Worm (Caenorhabditis elegans) whole organism, young adult: ENCODE results near the gene atx-3.
"Not testable (repeated sequence)": the region's sequence is repeated elsewhere in the genome, so short reads cannot be mapped to it uniquely, and the experiment has no call there.

Experiments used
- B0261.1 ChIP-seq: sonication (generic microtip); optimal IDR thresholded peaks from 2 replicates; lab custom pipeline; 2016; ENCODE audit warnings: mild to moderate bottlenecking, missing genetic modification characterization, moderate library complexity, missing compliant biosample characterization
- F22D6.2 ChIP-seq: sonication (generic microtip); optimal IDR thresholded peaks from 2 replicates; lab custom pipeline; 2016; ENCODE audit warnings: mild to moderate bottlenecking, missing genetic modification characterization, missing compliant biosample characterization
- F33H1.4 ChIP-seq: fragments of 200-800 bp; sonication (Bioruptor generic); IDR thresholded peaks from 2 replicates; pipeline ENCODE4 v1.3.6; 2022; ENCODE audit warnings: missing genetic modification reagents, missing genetic modification characterization, missing compliant biosample characterization
- F37B4.10 ChIP-seq: fragments of 200-800 bp; sonication (Bioruptor generic); IDR thresholded peaks from 2 replicates; pipeline ENCODE4 v1.3.6; 2022; ENCODE audit warnings: missing genetic modification characterization, missing compliant biosample characterization
- K11D2.4 ChIP-seq: fragments of 200-800 bp; sonication (Bioruptor generic); IDR thresholded peaks from 2 replicates; pipeline ENCODE4 v1.3.6; 2022; ENCODE audit warnings: missing genetic modification reagents, missing genetic modification characterization, missing compliant biosample characterization
- Y53G8AR.9 ChIP-seq: fragments of 200-800 bp; sonication (Bioruptor generic); conservative IDR thresholded peaks from 2 replicates; pipeline ENCODE4 v1.3.6; 2022; ENCODE audit warnings: missing genetic modification reagents, missing genetic modification characterization, missing compliant biosample characterization
- Y79H2A.3 ChIP-seq: fragments of 200-800 bp; sonication (Bioruptor generic); conservative IDR thresholded peaks from 2 replicates; pipeline ENCODE4 v1.3.6; 2022; ENCODE audit warnings: missing genetic modification reagents, missing genetic modification characterization, missing compliant biosample characterization
- ZK185.1 ChIP-seq: sonication (generic microtip); optimal IDR thresholded peaks from 2 replicates; lab custom pipeline; 2016; ENCODE audit warnings: mild to moderate bottlenecking, missing genetic modification characterization, missing compliant biosample characterization; ENCODE audit not compliant: poor library complexity, severe bottlenecking
- akir-1 ChIP-seq: fragments of 200-800 bp; sonication (Bioruptor generic); optimal IDR thresholded peaks from 2 replicates; lab custom pipeline; 2018; ENCODE audit warnings: mild to moderate bottlenecking, missing genetic modification characterization, moderate library complexity, missing compliant biosample characterization
- atf-7 ChIP-seq: sonication (generic microtip); optimal IDR thresholded peaks from 2 replicates; lab custom pipeline; 2017; ENCODE audit warnings: mild to moderate bottlenecking, missing genetic modification characterization, missing compliant biosample characterization
- athp-1 ChIP-seq: sonication (generic microtip); optimal IDR thresholded peaks from 2 replicates; lab custom pipeline; 2017; ENCODE audit warnings: mild to moderate bottlenecking, missing genetic modification characterization, missing compliant biosample characterization
- attf-3 ChIP-seq: fragments of 200-800 bp; sonication (Bioruptor generic); conservative IDR thresholded peaks from 2 replicates; pipeline ENCODE4 v1.3.6; 2022; ENCODE audit warnings: missing genetic modification reagents, missing genetic modification characterization, missing compliant biosample characterization
- attf-5 ChIP-seq: fragments of 200-800 bp; sonication (Bioruptor generic); optimal IDR thresholded peaks from 2 replicates; lab custom pipeline; 2018; ENCODE audit warnings: mild to moderate bottlenecking, missing genetic modification characterization, missing compliant biosample characterization
- attf-6 ChIP-seq: fragments of 200-800 bp; sonication (Bioruptor generic); IDR thresholded peaks from 2 replicates; pipeline ENCODE4 v1.3.6; 2022; ENCODE audit warnings: missing genetic modification reagents, missing genetic modification characterization, missing compliant biosample characterization
- cebp-1 ChIP-seq, 2 experiments: fragments of 200-800 bp in 1 of 2; sonication (Bioruptor generic) in 1 of 2; sonication (generic microtip) in 1 of 2; IDR thresholded peaks in 1 of 2; optimal IDR thresholded peaks in 1 of 2; 2 replicates each; pipeline versions ENCODE4 v1.3.6 to Lab custom; 2017 to 2022; ENCODE audit warnings: missing compliant biosample characterization in 2 of 2, missing genetic modification characterization in 2 of 2, mild to moderate bottlenecking in 1 of 2, missing genetic modification reagents in 1 of 2, moderate library complexity in 1 of 2
- ceh-91 ChIP-seq: fragments of 200-800 bp; sonication (Bioruptor generic); IDR thresholded peaks from 2 replicates; pipeline ENCODE4 v1.3.6; 2022; ENCODE audit warnings: missing genetic modification reagents, missing genetic modification characterization, missing compliant biosample characterization
- chd-7 ChIP-seq: sonication (generic microtip); optimal IDR thresholded peaks from 2 replicates; lab custom pipeline; 2016; ENCODE audit warnings: mild to moderate bottlenecking, missing genetic modification characterization, moderate library complexity, missing compliant biosample characterization
- dox-1 ChIP-seq: fragments of 200-800 bp; sonication (Bioruptor generic); IDR thresholded peaks from 2 replicates; pipeline ENCODE4 v1.3.6; 2022; ENCODE audit warnings: missing genetic modification reagents, missing genetic modification characterization, missing compliant biosample characterization
- egl-18 ChIP-seq: fragments of 200-800 bp; sonication (Bioruptor generic); IDR thresholded peaks from 2 replicates; pipeline ENCODE4 v1.3.6; 2022; ENCODE audit warnings: missing genetic modification reagents, missing genetic modification characterization, missing compliant biosample characterization
- egrh-3 ChIP-seq: fragments of 200-800 bp; sonication (Bioruptor generic); IDR thresholded peaks from 2 replicates; pipeline ENCODE4 v1.3.6; 2022; ENCODE audit warnings: missing genetic modification reagents, missing genetic modification characterization, missing compliant biosample characterization
- ekl-4 ChIP-seq: fragments of 200-800 bp; sonication (Bioruptor generic); IDR thresholded peaks from 2 replicates; pipeline ENCODE4 v1.3.6; 2022; ENCODE audit warnings: missing genetic modification reagents, missing genetic modification characterization, missing compliant biosample characterization
- ets-4 ChIP-seq: fragments of 200-800 bp; sonication (Bioruptor generic); optimal IDR thresholded peaks from 2 replicates; lab custom pipeline; 2018; ENCODE audit warnings: mild to moderate bottlenecking, missing genetic modification characterization, missing compliant biosample characterization
- gei-17 ChIP-seq: fragments of 200-800 bp; sonication (Bioruptor generic); optimal IDR thresholded peaks from 2 replicates; lab custom pipeline; 2018; ENCODE audit warnings: mild to moderate bottlenecking, missing genetic modification characterization, missing compliant biosample characterization
- hmg-1.2 ChIP-seq: fragments of 200-800 bp; sonication (Bioruptor generic); IDR thresholded peaks from 2 replicates; pipeline ENCODE4 v1.3.6; 2022; ENCODE audit warnings: missing genetic modification reagents, missing genetic modification characterization, missing compliant biosample characterization
- hmg-20 ChIP-seq: fragments of 200-800 bp; sonication (Bioruptor generic); IDR thresholded peaks from 2 replicates; pipeline ENCODE4 v1.3.6; 2022; ENCODE audit warnings: missing genetic modification reagents, missing genetic modification characterization, missing compliant biosample characterization
- hsf-1 ChIP-seq: fragments of 200-800 bp; sonication (Bioruptor generic); IDR thresholded peaks from 2 replicates; pipeline ENCODE4 v1.3.6; 2022; ENCODE audit warnings: missing genetic modification reagents, missing genetic modification characterization, missing compliant biosample characterization
- let-526 ChIP-seq: fragments of 200-800 bp; sonication (Bioruptor generic); IDR thresholded peaks from 2 replicates; pipeline ENCODE4 v1.3.6; 2022; ENCODE audit warnings: missing genetic modification reagents, missing genetic modification characterization, missing compliant biosample characterization
- lin-26 ChIP-seq: fragments of 200-800 bp; sonication (Bioruptor generic); IDR thresholded peaks from 2 replicates; pipeline ENCODE4 v1.3.6; 2022; ENCODE audit warnings: missing genetic modification reagents, missing genetic modification characterization, missing compliant biosample characterization
- lin-35 ChIP-seq, 3 experiments: fragments of 150-350 bp in 2 of 3; sonication (generic microtip) in 1 of 3; optimal IDR thresholded peaks; 2 replicates each; lab custom pipeline; 2014 to 2018; ENCODE audit warnings: missing biosample characterization in 3 of 3, missing genetic modification characterization in 3 of 3, missing genetic modification reagents in 3 of 3
- lin-54 ChIP-seq: fragments of 200-800 bp; sonication (Bioruptor generic); optimal IDR thresholded peaks from 2 replicates; lab custom pipeline; 2018; ENCODE audit warnings: mild to moderate bottlenecking, missing genetic modification characterization, missing compliant biosample characterization
- lir-1 ChIP-seq: fragments of 200-800 bp; sonication (Bioruptor generic); conservative IDR thresholded peaks from 2 replicates; pipeline ENCODE4 v1.3.6; 2022; ENCODE audit warnings: missing genetic modification reagents, missing genetic modification characterization, missing compliant biosample characterization
- madf-10 ChIP-seq: sonication (generic microtip); optimal IDR thresholded peaks from 2 replicates; lab custom pipeline; 2016; ENCODE audit warnings: mild to moderate bottlenecking, missing genetic modification characterization, missing compliant biosample characterization
- madf-3 ChIP-seq: fragments of 200-800 bp; sonication (Bioruptor generic); IDR thresholded peaks from 2 replicates; pipeline ENCODE4 v1.3.6; 2022; ENCODE audit warnings: missing genetic modification reagents, missing genetic modification characterization, missing compliant biosample characterization
- mcd-1 ChIP-seq: fragments of 200-800 bp; sonication (Bioruptor generic); IDR thresholded peaks from 2 replicates; pipeline ENCODE4 v1.3.6; 2022; ENCODE audit warnings: missing genetic modification reagents, missing genetic modification characterization, missing compliant biosample characterization
- nfyb-1 ChIP-seq: fragments of 200-800 bp; sonication (Bioruptor generic); IDR thresholded peaks from 2 replicates; pipeline ENCODE4 v1.3.6; 2022; ENCODE audit warnings: missing genetic modification reagents, missing genetic modification characterization, missing compliant biosample characterization
- nhr-80 ChIP-seq: sonication (generic microtip); optimal IDR thresholded peaks from 2 replicates; lab custom pipeline; 2016; ENCODE audit warnings: missing genetic modification characterization, missing compliant biosample characterization
- nhr-90 ChIP-seq: sonication (generic microtip); optimal IDR thresholded peaks from 2 replicates; lab custom pipeline; 2016; ENCODE audit warnings: missing genotype, mild to moderate bottlenecking, missing genetic modification characterization, missing compliant biosample characterization
- rcor-1 ChIP-seq: fragments of 200-800 bp; sonication (Bioruptor generic); IDR thresholded peaks from 2 replicates; pipeline ENCODE4 v1.3.6; 2022; ENCODE audit warnings: missing genetic modification reagents, missing genetic modification characterization, missing compliant biosample characterization
- repo-1 ChIP-seq: sonication (generic microtip); optimal IDR thresholded peaks from 2 replicates; lab custom pipeline; 2017; ENCODE audit warnings: mild to moderate bottlenecking, missing genetic modification characterization, missing compliant biosample characterization
- snpc-4 ChIP-seq, 5 experiments: fragments of 150-350 bp in 1 of 5; sonication (generic microtip) in 4 of 5; optimal IDR thresholded peaks; 2 replicates each; lab custom pipeline; 2014 to 2018; ENCODE audit warnings: missing genetic modification characterization in 5 of 5, missing biosample characterization in 3 of 5, antibody characterized with exemption in 2 of 5, mild to moderate bottlenecking in 2 of 5, missing compliant biosample characterization in 2 of 5, missing genotype in 2 of 5, moderate library complexity in 2 of 5, missing genetic modification reagents in 1 of 5
- somi-1 ChIP-seq: fragments of 200-800 bp; sonication (Bioruptor generic); optimal IDR thresholded peaks from 2 replicates; lab custom pipeline; 2018; ENCODE audit warnings: mild to moderate bottlenecking, missing genetic modification characterization, missing compliant biosample characterization
- tbp1 ChIP-seq: fragments of 200-800 bp; sonication (Bioruptor generic); optimal IDR thresholded peaks from 2 replicates; lab custom pipeline; 2018; ENCODE audit warnings: mild to moderate bottlenecking, missing genetic modification characterization, missing compliant biosample characterization
- unc-130 ChIP-seq: sonication (generic microtip); optimal IDR thresholded peaks from 2 replicates; lab custom pipeline; 2016; ENCODE audit warnings: missing genetic modification reagents, missing genetic modification characterization, missing compliant biosample characterization
- ztf-18 ChIP-seq: sonication (generic microtip); optimal IDR thresholded peaks from 2 replicates; lab custom pipeline; 2016; ENCODE audit warnings: missing genotype, mild to moderate bottlenecking, missing genetic modification characterization, missing compliant biosample characterization
- ztf-26 ChIP-seq: sonication (generic microtip); optimal IDR thresholded peaks from 2 replicates; lab custom pipeline; 2017; ENCODE audit warnings: missing genetic modification characterization, missing compliant biosample characterization
- ztf-28 ChIP-seq: fragments of 200-800 bp; sonication (Bioruptor generic); IDR thresholded peaks from 2 replicates; pipeline ENCODE4 v1.3.6; 2022; ENCODE audit warnings: missing genetic modification reagents, missing genetic modification characterization, missing compliant biosample characterization

The atx-3 gene

ce11 chrV:15590183-15590667 lies 13.0 kb upstream of the atx-3 start, which contains the start of gene F28F8.7:
Gene F28F8.7, minus strand, starts transcription at chrV:15590617.
- 0 out of 2 replicates have a peak, but pooled peaks have one; percentile 31 for TF ChIP-seq F37B4.10 (GFP tag; lab: Robert Waterston, UW)
- peak; percentile 71; the same call in 1 of the 2 replicates for TF ChIP-seq let-526 (GFP tag; lab: Robert Waterston, UW)
- peak; percentile 79 for TF ChIP-seq atf-7 (tag; lab: Kevin White, UChicago)
- peak; percentile 68; the same call in 1 of the 2 replicates for TF ChIP-seq rcor-1
- TF ChIP-seq lir-1 (GFP tag; lab: Robert Waterston, UW): peak; percentile 63
- peak; percentile 80 for TF ChIP-seq unc-130 (GFP tag; lab: Kevin White, UChicago)
- peak; percentile 55 for TF ChIP-seq F22D6.2
- TF ChIP-seq hmg-20 (GFP tag; lab: Robert Waterston, UW): peak; percentile 44; the same call in 1 of the 2 replicates
- peak; percentile 71 for TF ChIP-seq F33H1.4 (GFP tag; lab: Robert Waterston, UW)
- peak; percentile 65 for TF ChIP-seq hsf-1 (GFP tag; lab: Robert Waterston, UW)
- peak; percentile 91 for TF ChIP-seq K11D2.4 (GFP tag; lab: Robert Waterston, UW)
- TF ChIP-seq nhr-80 (tag; lab: Kevin White, UChicago): peak; percentile 75
- peak; percentile 18 for TF ChIP-seq akir-1 (GFP tag; lab: Kevin White, UChicago)
- TF ChIP-seq attf-6 (GFP tag; lab: Robert Waterston, UW): peak; percentile 48; the same call in 1 of the 2 replicates
- TF ChIP-seq athp-1: peak; percentile 38
- TF ChIP-seq nhr-90 (tag; lab: Kevin White, UChicago): peak; percentile 34
- peak; percentile 68 for TF ChIP-seq madf-10 (tag; lab: Kevin White, UChicago)
- peak; percentile 91 for TF ChIP-seq Y53G8AR.9 (GFP tag; lab: Robert Waterston, UW)
- peak; percentile 81 for TF ChIP-seq attf-5
- TF ChIP-seq attf-3: peak; percentile 88
- TF ChIP-seq chd-7 (tag; lab: Kevin White, UChicago): peak; percentile 25
- TF ChIP-seq lin-26 (GFP tag; lab: Robert Waterston, UW): peak; percentile 72; the same call in 1 of the 2 replicates
- TF ChIP-seq lin-54 (GFP tag; lab: Kevin White, UChicago): peak; percentile 79
- TF ChIP-seq B0261.1 (tag; lab: Kevin White, UChicago): peak; percentile 17
- peak; percentile 45 for TF ChIP-seq Y79H2A.3 (GFP tag; lab: Robert Waterston, UW)
- TF ChIP-seq repo-1 (tag; lab: Kevin White, UChicago): peak; percentile 81
- TF ChIP-seq ztf-18 (tag; lab: Kevin White, UChicago): peak; percentile 42
- peak; percentile 41 for TF ChIP-seq ets-4 (GFP tag; lab: Kevin White, UChicago)
- TF ChIP-seq tbp1 (GFP tag; lab: Kevin White, UChicago): peak; percentile 47
- TF ChIP-seq gei-17 (GFP tag; lab: Kevin White, UChicago): peak; percentile 25
- not testable (repeated sequence) for TF ChIP-seq snpc-4 (GFP tag; optimal IDR thresholded peaks at IDR 0.05; lab: Kevin White, UChicago)
- peak in 2 of 4 experiments; percentile 63 to 82 for TF ChIP-seq snpc-4 (tag; optimal IDR thresholded peaks at IDR 0.05; lab: Kevin White, UChicago)
- TF ChIP-seq egl-18 (GFP tag; lab: Robert Waterston, UW): 0 out of 2 replicates have a peak, but pooled peaks have one; percentile 25
- TF ChIP-seq somi-1 (GFP tag; lab: Kevin White, UChicago): peak; percentile 38
- TF ChIP-seq cebp-1 (GFP tag; IDR thresholded peaks at IDR 0.05; lab: Robert Waterston, UW): peak; percentile 74
- TF ChIP-seq cebp-1 (tag; optimal IDR thresholded peaks at IDR 0.05; lab: Kevin White, UChicago): peak; percentile 78
- peak; percentile 90 for TF ChIP-seq ztf-28 (GFP tag; lab: Robert Waterston, UW)
- TF ChIP-seq madf-3: peak; percentile 69; the same call in 1 of the 2 replicates
- TF ChIP-seq dox-1: peak; percentile 95
- TF ChIP-seq ztf-26: peak; percentile 44
- TF ChIP-seq egrh-3 (GFP tag; lab: Robert Waterston, UW): 0 out of 2 replicates have a peak, but pooled peaks have one; percentile 15
- peak; percentile 61 for TF ChIP-seq ZK185.1 (tag; lab: Kevin White, UChicago)
- peak; percentile 92 for TF ChIP-seq nfyb-1 (GFP tag; lab: Robert Waterston, UW)
- TF ChIP-seq mcd-1 (GFP tag; lab: Robert Waterston, UW): peak; percentile 93
- peak; percentile 51; the same call in 1 of the 2 replicates for TF ChIP-seq ekl-4 (GFP tag; lab: Robert Waterston, UW)
- TF ChIP-seq ceh-91 (GFP tag; lab: Robert Waterston, UW): peak; percentile 59; the same call in 1 of the 2 replicates
- TF ChIP-seq lin-35 (GFP tag; optimal IDR thresholded peaks at IDR 0.05; lab: Kevin White, UChicago): peak in 1 of 3 experiments; percentile 94
- TF ChIP-seq hmg-1.2 (GFP tag; lab: Robert Waterston, UW): peak; percentile 96
